Worm (Caenorhabditis elegans): ENCODE data around the gene cts-1.

DNA sequence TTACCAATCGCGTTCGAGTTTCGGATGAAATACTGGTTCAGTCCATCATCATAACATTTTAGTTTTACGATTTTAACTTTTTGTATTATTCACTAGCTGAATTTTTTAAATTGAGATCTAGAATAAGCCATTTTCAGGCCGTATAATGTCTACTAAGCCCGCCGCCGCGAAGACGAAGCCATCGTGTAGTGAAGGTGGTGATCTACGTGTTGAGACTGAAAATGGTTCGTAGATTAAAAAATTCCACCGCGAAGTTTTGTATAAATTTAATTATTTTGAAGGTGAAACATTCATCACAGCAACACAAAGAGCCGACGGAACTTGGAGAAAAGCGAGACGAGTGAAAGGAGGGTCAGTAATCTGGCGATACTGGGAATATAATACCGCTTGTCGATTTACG lies 6.7 kb downstream of the cts-1 start, which contains the start of gene T20G5.9:
- TF ChIP-seq unc-62 (GFP tag; optimal IDR thresholded peaks at IDR 0.05) (no peak), unc-86 (tag; optimal IDR thresholded peaks at IDR 0.05) (no peak), efl-1 (optimal IDR thresholded peaks at IDR 0.05) (no peak), efl-1 (GFP tag; optimal IDR thresholded peaks at IDR 0.05 in 1 of 2) (no peak)

Measured in whole organism, L1 larva.